Worm (Caenorhabditis elegans) whole organism, midembryonic: ENCODE results near the gene F52H2.1.

Experiments
- flt-1 ChIP-seq: fragments of 200-800 bp; sonication (Bioruptor generic); IDR thresholded peaks from 2 replicates; pipeline ENCODE4 v1.3.6; 2022; ENCODE audit warnings: missing genetic modification characterization, missing compliant biosample characterization
- klf-2 ChIP-seq: fragments of 200-800 bp; sonication (Bioruptor generic); conservative IDR thresholded peaks from 2 replicates; pipeline ENCODE4 v1.3.6; 2022; ENCODE audit warnings: missing genetic modification reagents, missing genetic modification characterization, missing compliant biosample characterization
- tab-1 ChIP-seq: fragments of 200-800 bp; sonication (Bioruptor generic); IDR thresholded peaks from 2 replicates; pipeline ENCODE4 v1.3.6; 2022; ENCODE audit warnings: missing genetic modification characterization, missing compliant biosample characterization

DNA sequence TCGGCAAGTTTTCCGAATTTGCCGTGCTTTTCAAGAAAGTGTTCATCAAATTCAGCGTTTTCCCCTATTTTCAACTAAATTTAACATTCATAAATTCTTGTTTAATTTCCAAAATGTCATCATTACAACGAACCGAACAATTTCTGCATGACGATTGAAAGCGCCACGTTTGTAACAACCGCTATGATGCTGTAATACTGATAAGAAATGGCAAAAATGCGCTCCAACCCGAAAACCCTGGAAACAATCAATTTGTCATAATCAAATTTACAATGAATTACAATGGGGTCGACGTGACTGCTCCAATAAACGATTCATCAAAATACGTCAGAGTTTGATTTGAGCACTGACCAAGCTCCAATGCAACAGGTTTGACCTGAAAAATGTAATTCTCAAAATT is 28.3 kb upstream of the F52H2.1 start:
- TF ChIP-seq klf-2 (GFP tag; lab: Robert Waterston, UW), result no peak
- no peak for TF ChIP-seq tab-1 (GFP tag; lab: Robert Waterston, UW)
- TF ChIP-seq flt-1 (GFP tag; lab: Robert Waterston, UW), result no peak
